Worm (Caenorhabditis elegans): Measurements from ENCODE around the gene F07C3.3.

ce11 chrV:9191406-9191805 is 40.8 kb downstream of the F07C3.3 start, which contains the start of gene sphr-1:
- no peak for TF ChIP-seq nhr-237 (tag; optimal IDR thresholded peaks at IDR 0.05)
- TF ChIP-seq mls-2 (tag; optimal IDR thresholded peaks at IDR 0.05) = no peak
- TF ChIP-seq mep-1 (tag; optimal IDR thresholded peaks at IDR 0.05) = no peak
- no peak for TF ChIP-seq nhr-12 (tag; optimal IDR thresholded peaks at IDR 0.05)
- TF ChIP-seq elt-3 (tag; optimal IDR thresholded peaks at IDR 0.05) = no peak
- TF ChIP-seq pha-4 (tag; optimal IDR thresholded peaks at IDR 0.05) = no peak
- no peak for TF ChIP-seq ceh-83 (GFP tag; optimal IDR thresholded peaks at IDR 0.05)
- TF ChIP-seq lin-13 (tag; optimal IDR thresholded peaks at IDR 0.05) = no peak
- TF ChIP-seq blmp-1 (tag; optimal IDR thresholded peaks at IDR 0.05) = no peak
